Fruit fly (Drosophila melanogaster) whole organism, embryonic: ENCODE data around the gene CG10195.

Experiments
- CG11695 ChIP-seq: fragments of 200-800 bp; sonication (Bioruptor generic); IDR thresholded peaks from 3 replicates; pipeline ENCODE4 v1.3.6; 2022; ENCODE audit warnings: missing biosample characterization, missing genetic modification characterization
- CG12104 ChIP-seq: fragments of 200-800 bp; sonication (Bioruptor generic); optimal IDR thresholded peaks from 3 replicates; lab custom pipeline; 2016; ENCODE audit warnings: missing biosample characterization, missing genetic modification characterization
- pb ChIP-seq: fragments of 200-800 bp; sonication (Bioruptor generic); optimal IDR thresholded peaks from 3 replicates; lab custom pipeline; 2016; ENCODE audit warnings: missing biosample characterization, missing genetic modification characterization
- sens ChIP-seq: fragments of 200-800 bp; sonication (Bioruptor generic); peaks from one replicate; lab custom pipeline; 2016; ENCODE audit warnings: missing biosample characterization, missing genetic modification characterization
- slbo ChIP-seq: fragments of 200-800 bp; sonication (Bioruptor generic); IDR thresholded peaks from 2 replicates; pipeline ENCODE4 v1.3.6; 2022; ENCODE audit warnings: missing biosample characterization, missing genetic modification characterization

dm6 chr2L:19463824-19464317, 20.6 kb downstream of the CG10195 start, which contains the start of gene tj:
- TF ChIP-seq pb (GFP tag; lab: Kevin White, UChicago) (no peak), CG12104 (GFP tag; lab: Kevin White, UChicago) (no peak), sens (GFP tag; lab: Kevin White, UChicago) (no peak), CG11695 (GFP tag; lab: Robert Waterston, UW) (no peak), slbo (GFP tag; lab: Robert Waterston, UW) (no peak)
